Fruit fly (Drosophila melanogaster): ENCODE results near the gene bnk.
A peak's percentile ranks its signal among the peaks of the same experiment; 100 is the strongest.

The bnk gene

dm6 chr3R:31225043-31225681, 32.0 kb downstream of the bnk start (continued):
- TF ChIP-seq CG15696 (tag; optimal IDR thresholded peaks at IDR 0.05) (no peak), CG6254 (GFP tag; optimal IDR thresholded peaks at IDR 0.05) (peak; percentile 72), HHEX (GFP tag; optimal IDR thresholded peaks at IDR 0.05) (no peak), lola (GFP tag; optimal IDR thresholded peaks at IDR 0.05) (no peak), Hr39 (optimal IDR thresholded peaks at IDR 0.05) (no peak), Ptx1 (GFP tag; IDR thresholded peaks at IDR 0.05) (peak; percentile 37; the same call in 1 of the 2 replicates), CG17612 (GFP tag; IDR thresholded peaks at IDR 0.05) (no peak), CG17802 (tag; optimal IDR thresholded peaks at IDR 0.05) (no peak), tin (GFP tag; optimal IDR thresholded peaks at IDR 0.05) (no peak), CG11456 (GFP tag; IDR thresholded peaks at IDR 0.05) (0 out of 3 replicates have a peak, but pooled peaks have one; percentile 39), CG1233 (GFP tag; optimal IDR thresholded peaks at IDR 0.05) (no peak), oc (tag; optimal IDR thresholded peaks at IDR 0.05) (no peak), sens-2 (GFP tag; IDR thresholded peaks at IDR 0.05) (peak; percentile 50), HLH3B (GFP tag; IDR thresholded peaks at IDR 0.05) (no peak), CG18619 (GFP tag; optimal IDR thresholded peaks at IDR 0.05) (no peak), CG2199 (GFP tag; IDR thresholded peaks at IDR 0.05) (0 out of 3 replicates have a peak, but pooled peaks have one; percentile 32), CG2129 (GFP tag; IDR thresholded peaks at IDR 0.05; ENCODE audit: partially characterized antibody) (no peak), Drgx (GFP tag; IDR thresholded peaks at IDR 0.05) (peak; percentile 73), cg (GFP tag; optimal IDR thresholded peaks at IDR 0.05) (peak; percentile 11), vfl (GFP tag; optimal IDR thresholded peaks at IDR 0.05) (no peak), mam (GFP tag; optimal IDR thresholded peaks at IDR 0.05) (no peak), CG18262 (tag; optimal IDR thresholded peaks at IDR 0.05) (peak; percentile 26), eve (GFP tag; optimal IDR thresholded peaks at IDR 0.05) (no peak), row (GFP tag; IDR thresholded peaks at IDR 0.05) (no peak), ewg (GFP tag; optimal IDR thresholded peaks at IDR 0.05) (no peak), al (GFP tag; IDR thresholded peaks at IDR 0.05) (no peak), CG17328 (GFP tag; IDR thresholded peaks at IDR 0.05) (no peak), Bteb2 (GFP tag; optimal IDR thresholded peaks at IDR 0.05) (no peak), stwl (tag; optimal IDR thresholded peaks at IDR 0.05) (no peak), org-1 (GFP tag; optimal IDR thresholded peaks at IDR 0.05) (no peak), Hr78 (GFP tag; optimal IDR thresholded peaks at IDR 0.05) (peak in 1 of 2 experiments; percentile 5), prd (optimal IDR thresholded peaks at IDR 0.05) (no peak), prd (GFP tag; IDR thresholded peaks at IDR 0.05) (no peak), CG15269 (tag; optimal IDR thresholded peaks at IDR 0.05) (no peak), nerfin-2 (GFP tag; IDR thresholded peaks at IDR 0.05; ENCODE audit: partially characterized antibody) (no peak), CG32767 (GFP tag; IDR thresholded peaks at IDR 0.05) (no peak), Max (GFP tag; optimal IDR thresholded peaks at IDR 0.05) (peak; percentile 15), CG4854 (GFP tag; optimal IDR thresholded peaks at IDR 0.05) (no peak), CrebB (tag; optimal IDR thresholded peaks at IDR 0.05) (no peak), CG17829 (tag; optimal IDR thresholded peaks at IDR 0.05) (no peak), usp (GFP tag; optimal IDR thresholded peaks at IDR 0.05) (no peak), CkIIα-i1 (GFP tag; IDR thresholded peaks at IDR 0.05) (no peak), chm (GFP tag; IDR thresholded peaks at IDR 0.05) (no peak), HmgZ (tag; optimal IDR thresholded peaks at IDR 0.05) (peak; percentile 48), gfzf (GFP tag; optimal IDR thresholded peaks at IDR 0.05) (no peak), crol (GFP tag; IDR thresholded peaks at IDR 0.05) (peak; percentile 74), bab2 (GFP tag; optimal IDR thresholded peaks at IDR 0.05) (no peak), Six4 (GFP tag; optimal IDR thresholded peaks at IDR 0.05) (no peak), CG4707 (GFP tag; optimal IDR thresholded peaks at IDR 0.05) (no peak), lbe (GFP tag; optimal IDR thresholded peaks at IDR 0.05) (peak; percentile 43), Deaf1 (tag; optimal IDR thresholded peaks at IDR 0.05) (no peak)
